Worm (Caenorhabditis elegans) whole organism, L4 larva: Measurements from ENCODE around the gene E02H9.9.

ENCODE experiments used
- D1046.2 ChIP-seq: fragments of 200-800 bp; sonication (Bioruptor generic); IDR thresholded peaks from 2 replicates; pipeline ENCODE4 v1.3.6; 2022; ENCODE audit warnings: missing genetic modification characterization, missing compliant biosample characterization
- F26F4.8 ChIP-seq: fragments of 200-800 bp; sonication (Bioruptor generic); conservative IDR thresholded peaks from 2 replicates; pipeline ENCODE4 v1.3.6; 2022; ENCODE audit warnings: missing genetic modification characterization, missing compliant biosample characterization
- F44E2.7 ChIP-seq: fragments of 200-800 bp; sonication (Bioruptor generic); IDR thresholded peaks from 2 replicates; pipeline ENCODE4 v2.1.2; 2022; ENCODE audit warnings: missing genetic modification characterization, missing compliant biosample characterization
- T20F7.1 ChIP-seq: fragments of 200-800 bp; sonication (Bioruptor generic); optimal IDR thresholded peaks from 2 replicates; lab custom pipeline; 2018; ENCODE audit warnings: mild to moderate bottlenecking, missing genetic modification characterization, missing compliant biosample characterization
- Y5F2A.4 ChIP-seq: fragments of 200-800 bp; sonication (Bioruptor generic); optimal IDR thresholded peaks from 2 replicates; lab custom pipeline; 2018; ENCODE audit warnings: mild to moderate bottlenecking, missing genetic modification characterization, missing compliant biosample characterization
- Y75B8A.6 ChIP-seq: fragments of 200-800 bp; sonication (Bioruptor generic); IDR thresholded peaks from 2 replicates; pipeline ENCODE4 v1.3.6; 2022; ENCODE audit warnings: missing genetic modification reagents, missing genetic modification characterization, missing compliant biosample characterization
- ZK337.2 ChIP-seq: fragments of 200-800 bp; sonication (Bioruptor generic); IDR thresholded peaks from 2 replicates; pipeline ENCODE4 v1.3.6; 2022; ENCODE audit warnings: missing genetic modification reagents, missing genetic modification characterization, missing compliant biosample characterization
- aha-1 ChIP-seq: fragments of 150-350 bp; peaks from one replicate; lab custom pipeline; 2014; ENCODE audit warnings: missing biosample characterization, missing genetic modification characterization
- aly-2 ChIP-seq: sonication (generic microtip); optimal IDR thresholded peaks from 2 replicates; lab custom pipeline; 2018; ENCODE audit warnings: missing biosample characterization, missing genetic modification characterization
- attf-4 ChIP-seq: sonication (generic microtip); optimal IDR thresholded peaks from 3 replicates; lab custom pipeline; 2017; ENCODE audit warnings: missing biosample characterization, missing genetic modification characterization
- ceh-20 ChIP-seq: fragments of 200-800 bp; sonication (Bioruptor generic); IDR thresholded peaks from 2 replicates; pipeline ENCODE4 v1.3.6; 2022; ENCODE audit warnings: missing genetic modification reagents, missing genetic modification characterization, missing compliant biosample characterization
- ceh-28 ChIP-seq: fragments of 150-350 bp; optimal IDR thresholded peaks from 2 replicates; lab custom pipeline; 2014; ENCODE audit warnings: missing biosample characterization, missing genetic modification reagents, missing genetic modification characterization
- ceh-32 ChIP-seq: sonication (generic microtip); optimal IDR thresholded peaks from 2 replicates; lab custom pipeline; 2016; ENCODE audit warnings: mild to moderate bottlenecking, missing genetic modification characterization, missing compliant biosample characterization; ENCODE audit not compliant: poor library complexity
- ces-1 ChIP-seq: fragments of 150-350 bp; sonication (generic microtip); optimal IDR thresholded peaks from 4 replicates; lab custom pipeline; 2014; ENCODE audit warnings: missing biosample characterization, missing genetic modification reagents, missing genetic modification characterization
- daf-12 ChIP-seq: fragments of 150-350 bp; optimal IDR thresholded peaks from 2 replicates; lab custom pipeline; 2014; ENCODE audit warnings: missing biosample characterization, missing genetic modification reagents, missing genetic modification characterization
- daf-16 ChIP-seq, 3 experiments: sonication (generic microtip); optimal IDR thresholded peaks; 2 replicates each; lab custom pipeline; 2016 to 2017; ENCODE audit warnings: missing genetic modification characterization in 3 of 3, missing genetic modification reagents in 3 of 3, mild to moderate bottlenecking in 2 of 3, missing compliant biosample characterization in 2 of 3, missing biosample characterization in 1 of 3, moderate library complexity in 1 of 3
- dmd-6 ChIP-seq: fragments of 200-800 bp; sonication (Bioruptor generic); IDR thresholded peaks from 2 replicates; pipeline ENCODE4 v1.3.6; 2022; ENCODE audit warnings: missing genetic modification reagents, missing genetic modification characterization, missing compliant biosample characterization
- dmd-8 ChIP-seq: fragments of 200-800 bp; sonication (Bioruptor generic); IDR thresholded peaks from 2 replicates; pipeline ENCODE4 v1.3.6; 2022; ENCODE audit warnings: missing genetic modification characterization, missing compliant biosample characterization
- duxl-1 ChIP-seq: sonication (generic microtip); optimal IDR thresholded peaks from 2 replicates; lab custom pipeline; 2016; ENCODE audit warnings: mild to moderate bottlenecking, missing genetic modification characterization, moderate library complexity, missing compliant biosample characterization; ENCODE audit not compliant: poor library complexity
- gei-8 ChIP-seq: fragments of 200-800 bp; sonication (Bioruptor generic); optimal IDR thresholded peaks from 2 replicates; lab custom pipeline; 2018; ENCODE audit warnings: mild to moderate bottlenecking, missing genetic modification characterization, missing compliant biosample characterization
- hlh-30 ChIP-seq: sonication (generic microtip); optimal IDR thresholded peaks from 2 replicates; lab custom pipeline; 2017; ENCODE audit warnings: antibody characterized with exemption, mild to moderate bottlenecking, missing genetic modification characterization, missing compliant biosample characterization; ENCODE audit not compliant: insufficient read depth
- jun-1 ChIP-seq: fragments of 150-350 bp; optimal IDR thresholded peaks from 2 replicates; lab custom pipeline; 2014; ENCODE audit warnings: missing biosample characterization, missing genetic modification reagents, missing genetic modification characterization
- lin-38 ChIP-seq: fragments of 200-800 bp; sonication (Bioruptor generic); IDR thresholded peaks from 2 replicates; pipeline ENCODE4 v1.3.6; 2022; ENCODE audit warnings: missing genetic modification reagents, missing genetic modification characterization, missing compliant biosample characterization
- lin-39 ChIP-seq: fragments of 150-350 bp; optimal IDR thresholded peaks from 2 replicates; lab custom pipeline; 2014; ENCODE audit warnings: missing biosample characterization, missing genetic modification reagents, missing genetic modification characterization
- madf-5 ChIP-seq, 2 experiments: fragments of 200-800 bp; sonication (Bioruptor generic); IDR thresholded peaks; 2 replicates each; pipeline ENCODE4 v1.3.6; 2022; ENCODE audit warnings: missing compliant biosample characterization in 2 of 2, missing genetic modification characterization in 2 of 2
- madf-9 ChIP-seq: fragments of 200-800 bp; sonication (Bioruptor generic); conservative IDR thresholded peaks from 2 replicates; pipeline ENCODE4 v1.3.6; 2022; ENCODE audit warnings: missing genetic modification reagents, missing genetic modification characterization, missing compliant biosample characterization
- mdt-29 ChIP-seq: fragments of 200-800 bp; sonication (Bioruptor generic); IDR thresholded peaks from 2 replicates; pipeline ENCODE4 v1.3.6; 2022; ENCODE audit warnings: missing genetic modification reagents, missing genetic modification characterization, missing compliant biosample characterization
- mep-1 ChIP-seq: fragments of 150-350 bp; sonication (generic microtip); optimal IDR thresholded peaks from 3 replicates; lab custom pipeline; 2014; ENCODE audit warnings: missing biosample characterization, missing genetic modification characterization
- mxl-2 ChIP-seq: fragments of 200-800 bp; sonication (Bioruptor generic); conservative IDR thresholded peaks from 2 replicates; pipeline ENCODE4 v1.3.6; 2022; ENCODE audit warnings: missing genetic modification reagents, missing genetic modification characterization, missing compliant biosample characterization
- mxl-3 ChIP-seq: fragments of 200-800 bp; sonication (Bioruptor generic); optimal IDR thresholded peaks from 2 replicates; lab custom pipeline; 2018; ENCODE audit warnings: mild to moderate bottlenecking, missing genetic modification characterization, missing compliant biosample characterization
- nhr-237 ChIP-seq: sonication (generic microtip); optimal IDR thresholded peaks from 2 replicates; lab custom pipeline; 2017; ENCODE audit warnings: missing biosample characterization, missing genetic modification characterization
- nhr-41 ChIP-seq: fragments of 200-800 bp; sonication (Bioruptor generic); IDR thresholded peaks from 2 replicates; pipeline ENCODE4 v1.3.6; 2022; ENCODE audit warnings: missing genetic modification reagents, missing genetic modification characterization, missing compliant biosample characterization
- nhr-48 ChIP-seq: sonication (generic microtip); optimal IDR thresholded peaks from 2 replicates; lab custom pipeline; 2016; ENCODE audit warnings: mild to moderate bottlenecking, missing genetic modification characterization, missing compliant biosample characterization
- nhr-6 ChIP-seq: fragments of 150-350 bp; optimal IDR thresholded peaks from 2 replicates; lab custom pipeline; 2014; ENCODE audit warnings: missing biosample characterization, missing genetic modification characterization
- nhr-76 ChIP-seq: fragments of 150-350 bp; optimal IDR thresholded peaks from 2 replicates; lab custom pipeline; 2014; ENCODE audit warnings: missing biosample characterization, missing genetic modification characterization
- pha-4 ChIP-seq, 2 experiments: fragments of 150-350 bp in 1 of 2; fragments of 200-800 bp in 1 of 2; sonication (Bioruptor generic) in 1 of 2; IDR thresholded peaks in 1 of 2; optimal IDR thresholded peaks in 1 of 2; 2 replicates each; pipeline versions ENCODE4 v1.3.6 to Lab custom; 2014 to 2022; ENCODE audit warnings: missing genetic modification characterization in 2 of 2, missing genetic modification reagents in 2 of 2, missing biosample characterization in 1 of 2, missing compliant biosample characterization in 1 of 2
- set-16 ChIP-seq: fragments of 200-800 bp; sonication (Bioruptor generic); IDR thresholded peaks from 2 replicates; pipeline ENCODE4 v1.3.6; 2022; ENCODE audit warnings: missing genetic modification reagents, missing genetic modification characterization, missing compliant biosample characterization
- skn-1 ChIP-seq: fragments of 150-350 bp; optimal IDR thresholded peaks from 2 replicates; lab custom pipeline; 2014; ENCODE audit warnings: missing biosample characterization, missing genetic modification characterization
- snpc-4 ChIP-seq: fragments of 150-350 bp; optimal IDR thresholded peaks from 2 replicates; lab custom pipeline; 2014; ENCODE audit warnings: missing biosample characterization, missing genetic modification characterization
- spr-1 ChIP-seq: sonication (generic microtip); optimal IDR thresholded peaks from 2 replicates; lab custom pipeline; 2016; ENCODE audit warnings: mild to moderate bottlenecking, missing genetic modification characterization, missing compliant biosample characterization
- spr-3 ChIP-seq: fragments of 200-800 bp; sonication (Bioruptor generic); optimal IDR thresholded peaks from 2 replicates; lab custom pipeline; 2018; ENCODE audit warnings: mild to moderate bottlenecking, missing genetic modification characterization, missing compliant biosample characterization
- tag-97 ChIP-seq: fragments of 200-800 bp; sonication (Bioruptor generic); IDR thresholded peaks from 2 replicates; pipeline ENCODE4 v1.3.6; 2022; ENCODE audit warnings: missing genetic modification characterization, missing compliant biosample characterization
- zag-1 ChIP-seq: fragments of 150-350 bp; optimal IDR thresholded peaks from 2 replicates; lab custom pipeline; 2014; ENCODE audit warnings: missing biosample characterization, missing genetic modification characterization
- zfp-3 ChIP-seq: fragments of 200-800 bp; sonication (Bioruptor generic); conservative IDR thresholded peaks from 2 replicates; pipeline ENCODE4 v1.3.6; 2022; ENCODE audit warnings: missing genetic modification reagents, missing genetic modification characterization, missing compliant biosample characterization
- ztf-11 ChIP-seq: fragments of 150-350 bp; optimal IDR thresholded peaks from 2 replicates; lab custom pipeline; 2014; ENCODE audit warnings: missing biosample characterization, missing genetic modification characterization
- ztf-7 ChIP-seq: fragments of 150-350 bp; optimal IDR thresholded peaks from 2 replicates; lab custom pipeline; 2014; ENCODE audit warnings: missing biosample characterization, missing genetic modification characterization

Gene E02H9.9

DNA sequence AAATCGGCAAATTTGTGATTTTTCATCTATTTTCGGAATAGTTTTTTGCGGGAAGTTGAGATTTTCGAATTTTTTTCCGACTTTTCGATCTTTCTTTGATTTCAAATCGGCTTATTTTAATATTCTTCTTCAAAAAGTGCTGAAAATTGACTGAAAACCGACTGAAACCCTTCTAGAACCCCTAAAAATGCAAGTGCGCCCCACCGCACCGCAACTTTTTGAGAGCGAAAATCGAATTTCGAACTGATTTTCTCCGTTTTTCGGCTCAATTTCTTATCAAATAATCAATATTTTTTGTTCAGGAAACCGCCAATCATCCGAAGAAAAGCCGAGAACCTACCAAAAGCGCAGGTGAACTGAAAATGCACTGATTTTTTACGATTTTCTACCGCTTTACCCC lies 9.2 kb upstream of the E02H9.9 start:
- TF ChIP-seq lin-38 (peak; percentile 62), nhr-48 (no peak)

DNA sequence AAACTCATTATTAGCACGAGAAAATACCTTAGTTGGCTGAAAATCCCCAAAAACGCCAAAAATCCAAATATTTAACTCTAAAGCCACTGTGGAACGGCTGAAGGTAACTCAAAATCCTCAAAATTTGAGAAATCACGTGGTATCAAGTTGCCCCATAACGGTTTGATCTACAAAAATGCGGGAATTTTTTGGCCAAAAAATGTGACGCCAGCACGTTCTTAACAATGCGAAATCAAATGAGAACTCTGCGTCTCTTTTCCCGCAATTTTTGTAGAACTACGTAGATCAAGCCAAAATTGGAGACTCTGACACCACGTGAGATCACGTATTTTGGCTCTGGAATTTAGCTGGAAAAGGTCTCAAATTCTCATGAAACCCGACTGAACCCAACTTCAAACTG lies 6.7 kb upstream of the E02H9.9 start:
- TF ChIP-seq daf-12 (tag; lab: Kevin White, UChicago) = no peak
- no peak for TF ChIP-seq ztf-7 (tag; lab: Kevin White, UChicago)
- TF ChIP-seq ces-1 (GFP tag; lab: Kevin White, UChicago) = no peak
- no peak for TF ChIP-seq T20F7.1 (GFP tag; lab: Kevin White, UChicago)
- TF ChIP-seq ceh-20 (GFP tag; lab: Robert Waterston, UW) = no peak
- TF ChIP-seq mxl-3 (GFP tag; lab: Kevin White, UChicago) = no peak
- no peak for TF ChIP-seq nhr-237 (tag; lab: Kevin White, UChicago)
- TF ChIP-seq D1046.2 (GFP tag; lab: Robert Waterston, UW) = no peak
- TF ChIP-seq dmd-8 (GFP tag; lab: Robert Waterston, UW) = no peak
- no peak for TF ChIP-seq F26F4.8
- TF ChIP-seq lin-39 (tag; lab: Kevin White, UChicago) = no peak
- TF ChIP-seq hlh-30 = no peak
- no peak for TF ChIP-seq duxl-1 (tag; lab: Kevin White, UChicago)
- TF ChIP-seq gei-8 (GFP tag; lab: Kevin White, UChicago) = no peak
- no peak for TF ChIP-seq ZK337.2 (GFP tag; lab: Robert Waterston, UW)
- TF ChIP-seq zfp-3 (GFP tag; lab: Robert Waterston, UW) = no peak
- no peak for TF ChIP-seq jun-1
- no peak for TF ChIP-seq Y75B8A.6 (GFP tag; lab: Robert Waterston, UW)
- no peak for TF ChIP-seq spr-1 (tag; lab: Kevin White, UChicago)
- TF ChIP-seq snpc-4 = no peak
- TF ChIP-seq, all 104 proteins: peak for 0

ce11 chrIII:2473554-2473953 lies 5.5 kb upstream of the E02H9.9 start, which contains the start of gene smg-6:
TSS of gene smg-6 (plus strand) at chrIII:2473854.
- no peak for TF ChIP-seq zfp-3 (GFP tag; lab: Robert Waterston, UW)
- TF ChIP-seq Y75B8A.6 (GFP tag; lab: Robert Waterston, UW) = no peak
- no peak for TF ChIP-seq aly-2 (tag; lab: Kevin White, UChicago)
- TF ChIP-seq T20F7.1 (GFP tag; lab: Kevin White, UChicago) = no peak
- TF ChIP-seq ztf-11 = no peak
- no peak for TF ChIP-seq spr-3
- TF ChIP-seq pha-4 (GFP tag; IDR thresholded peaks at IDR 0.05; lab: Robert Waterston, UW) = no peak
- no peak for TF ChIP-seq pha-4 (tag; optimal IDR thresholded peaks at IDR 0.05; lab: Kevin White, UChicago)
- no peak for TF ChIP-seq mxl-2 (GFP tag; lab: Robert Waterston, UW)
- TF ChIP-seq attf-4 (tag; lab: Kevin White, UChicago) = no peak
- TF ChIP-seq Y5F2A.4 (GFP tag; lab: Kevin White, UChicago) = no peak
- TF ChIP-seq lin-38 = no peak
- no peak for TF ChIP-seq ceh-20 (GFP tag; lab: Robert Waterston, UW)
- no peak for TF ChIP-seq mxl-3 (GFP tag; lab: Kevin White, UChicago)

ce11 chrIII:2471855-2472254 lies 3.8 kb upstream of the E02H9.9 start:
- TF ChIP-seq dmd-6 (GFP tag; lab: Robert Waterston, UW) = peak; percentile 37
- no peak for TF ChIP-seq tag-97 (GFP tag; lab: Robert Waterston, UW)
- no peak for TF ChIP-seq lin-39 (tag; lab: Kevin White, UChicago)
- no peak for TF ChIP-seq ceh-32 (tag; lab: Kevin White, UChicago)
- peak; percentile 61 for TF ChIP-seq lin-38
- TF ChIP-seq nhr-6 (tag; lab: Kevin White, UChicago) = peak; percentile 39
- no peak for TF ChIP-seq daf-16 (GFP tag; optimal IDR thresholded peaks at IDR 0.05; lab: Kevin White, UChicago)
- TF ChIP-seq daf-16 (tag; optimal IDR thresholded peaks at IDR 0.05; lab: Kevin White, UChicago) = peak; percentile 47
- TF ChIP-seq madf-9 (GFP tag; lab: Robert Waterston, UW) = no peak
- no peak for TF ChIP-seq skn-1 (tag; lab: Kevin White, UChicago)
- TF ChIP-seq zag-1 = no peak
- TF ChIP-seq madf-5 (GFP tag; IDR thresholded peaks at IDR 0.05; lab: Robert Waterston, UW) = no peak
- TF ChIP-seq mep-1 = peak; percentile 85
- TF ChIP-seq aha-1 = peak; percentile 26
- TF ChIP-seq mdt-29 (GFP tag; lab: Robert Waterston, UW) = no peak
- TF ChIP-seq ceh-28 = no peak
- TF ChIP-seq ZK337.2 (GFP tag; lab: Robert Waterston, UW) = peak; percentile 40; the same call in 1 of the 2 replicates
- TF ChIP-seq set-16 (GFP tag; lab: Robert Waterston, UW) = peak; percentile 38; the same call in 1 of the 2 replicates
- no peak for TF ChIP-seq F44E2.7 (GFP tag; lab: Robert Waterston, UW)
- TF ChIP-seq nhr-76 (tag; lab: Kevin White, UChicago) = no peak
- no peak for TF ChIP-seq nhr-41 (GFP tag; lab: Robert Waterston, UW)
